1 fruit fly cellular context compared by ENCODE assay signal in genomic region chr2L:16842505-16842904, dm6.
TF ChIP-seq lines count a peak whose summit lies in the region.

No protein-coding gene starts in this region.

TF ChIP-seq in whole organism, prepupa, 60 proteins besides CTCF, POLR2A, EP300 and RAD21 (continued from another document):
- TF ChIP-seq esn (GFP tag; optimal IDR thresholded peaks at IDR 0.05; lab: Kevin White, UChicago): peak; percentile 70
- peak; percentile 41 for TF ChIP-seq Smox (GFP tag; optimal IDR thresholded peaks at IDR 0.05; lab: Kevin White, UChicago)
- TF ChIP-seq CG16779 (tag; optimal IDR thresholded peaks at IDR 0.05; lab: Kevin White, UChicago): no peak
- peak; percentile 19 for TF ChIP-seq CG6808 (GFP tag; optimal IDR thresholded peaks at IDR 0.05; lab: Kevin White, UChicago)
- TF ChIP-seq CG31627 (GFP tag; optimal IDR thresholded peaks at IDR 0.05; lab: Kevin White, UChicago): peak; percentile 48
- peak; percentile 23 for TF ChIP-seq Ets21C (GFP tag; optimal IDR thresholded peaks at IDR 0.05; lab: Kevin White, UChicago)
- TF ChIP-seq cyc (GFP tag; optimal IDR thresholded peaks at IDR 0.05; lab: Kevin White, UChicago): peak; percentile 11
- TF ChIP-seq svp (GFP tag; lab: Kevin White, UChicago): peak; percentile 74
- peak; percentile 29 for TF ChIP-seq net (GFP tag; optimal IDR thresholded peaks at IDR 0.05; lab: Kevin White, UChicago)
- no peak for TF ChIP-seq salr (GFP tag; optimal IDR thresholded peaks at IDR 0.05; lab: Kevin White, UChicago)
- TF ChIP-seq eg (GFP tag; IDR thresholded peaks at IDR 0.05; lab: Robert Waterston, UW): no peak
